Worm (Caenorhabditis elegans) whole organism, young adult: Measurements from ENCODE around the gene fbxa-176.

Experiments used
- C17E4.6 ChIP-seq: fragments of 200-800 bp; sonication (Bioruptor generic); IDR thresholded peaks from 2 replicates; pipeline ENCODE4 v1.3.6; 2022; ENCODE audit warnings: missing genetic modification reagents, missing genetic modification characterization, missing compliant biosample characterization
- D2030.7 ChIP-seq: fragments of 200-800 bp; sonication (Bioruptor generic); IDR thresholded peaks from 2 replicates; pipeline ENCODE4 v1.3.6; 2022; ENCODE audit warnings: missing genetic modification reagents, missing genetic modification characterization, missing compliant biosample characterization
- F22D6.2 ChIP-seq: sonication (generic microtip); optimal IDR thresholded peaks from 2 replicates; lab custom pipeline; 2016; ENCODE audit warnings: mild to moderate bottlenecking, missing genetic modification characterization, missing compliant biosample characterization
- F33H1.4 ChIP-seq: fragments of 200-800 bp; sonication (Bioruptor generic); IDR thresholded peaks from 2 replicates; pipeline ENCODE4 v1.3.6; 2022; ENCODE audit warnings: missing genetic modification reagents, missing genetic modification characterization, missing compliant biosample characterization
- F37B4.10 ChIP-seq: fragments of 200-800 bp; sonication (Bioruptor generic); IDR thresholded peaks from 2 replicates; pipeline ENCODE4 v1.3.6; 2022; ENCODE audit warnings: missing genetic modification characterization, missing compliant biosample characterization
- F49E8.2 ChIP-seq: sonication (generic microtip); optimal IDR thresholded peaks from 3 replicates; lab custom pipeline; 2017; ENCODE audit warnings: missing genetic modification characterization, mild to moderate bottlenecking, missing compliant biosample characterization, antibody characterized with exemption, moderate library complexity; ENCODE audit not compliant: insufficient read depth
- F57C9.4 ChIP-seq: sonication (generic microtip); optimal IDR thresholded peaks from 2 replicates; lab custom pipeline; 2017; ENCODE audit warnings: mild to moderate bottlenecking, missing genetic modification characterization, missing compliant biosample characterization
- K12H6.12 ChIP-seq: fragments of 200-800 bp; sonication (Bioruptor generic); optimal IDR thresholded peaks from 2 replicates; lab custom pipeline; 2018; ENCODE audit warnings: mild to moderate bottlenecking, missing genetic modification characterization, missing compliant biosample characterization
- Y53F4B.3 ChIP-seq: fragments of 200-800 bp; sonication (Bioruptor generic); IDR thresholded peaks from 2 replicates; pipeline ENCODE4 v1.3.6; 2022; ENCODE audit warnings: missing genetic modification reagents, missing genetic modification characterization, missing compliant biosample characterization
- Y53G8AR.9 ChIP-seq: fragments of 200-800 bp; sonication (Bioruptor generic); conservative IDR thresholded peaks from 2 replicates; pipeline ENCODE4 v1.3.6; 2022; ENCODE audit warnings: missing genetic modification reagents, missing genetic modification characterization, missing compliant biosample characterization
- atf-7 ChIP-seq: sonication (generic microtip); optimal IDR thresholded peaks from 2 replicates; lab custom pipeline; 2017; ENCODE audit warnings: mild to moderate bottlenecking, missing genetic modification characterization, missing compliant biosample characterization
- attf-5 ChIP-seq: fragments of 200-800 bp; sonication (Bioruptor generic); optimal IDR thresholded peaks from 2 replicates; lab custom pipeline; 2018; ENCODE audit warnings: mild to moderate bottlenecking, missing genetic modification characterization, missing compliant biosample characterization
- bed-1 ChIP-seq: fragments of 200-800 bp; sonication (Bioruptor generic); IDR thresholded peaks from 2 replicates; pipeline ENCODE4 v1.3.6; 2022; ENCODE audit warnings: missing genetic modification reagents, missing genetic modification characterization, missing compliant biosample characterization
- ccch-3 ChIP-seq: fragments of 200-800 bp; sonication (Bioruptor generic); optimal IDR thresholded peaks from 2 replicates; lab custom pipeline; 2018; ENCODE audit warnings: mild to moderate bottlenecking, missing genetic modification characterization, missing compliant biosample characterization
- cebp-2 ChIP-seq: fragments of 200-800 bp; sonication (Bioruptor generic); IDR thresholded peaks from 2 replicates; pipeline ENCODE4 v1.3.6; 2022; ENCODE audit warnings: missing genetic modification characterization, missing compliant biosample characterization
- ceh-79 ChIP-seq: sonication (generic microtip); optimal IDR thresholded peaks from 2 replicates; lab custom pipeline; 2017; ENCODE audit warnings: mild to moderate bottlenecking, missing genetic modification characterization, missing compliant biosample characterization
- chd-7 ChIP-seq: sonication (generic microtip); optimal IDR thresholded peaks from 2 replicates; lab custom pipeline; 2016; ENCODE audit warnings: mild to moderate bottlenecking, missing genetic modification characterization, moderate library complexity, missing compliant biosample characterization
- dpl-1 ChIP-seq: fragments of 150-350 bp; optimal IDR thresholded peaks from 2 replicates; lab custom pipeline; 2014; ENCODE audit warnings: missing biosample characterization, missing genetic modification reagents, missing genetic modification characterization
- egrh-3 ChIP-seq: fragments of 200-800 bp; sonication (Bioruptor generic); IDR thresholded peaks from 2 replicates; pipeline ENCODE4 v1.3.6; 2022; ENCODE audit warnings: missing genetic modification reagents, missing genetic modification characterization, missing compliant biosample characterization
- fkh-3 ChIP-seq: sonication (generic microtip); optimal IDR thresholded peaks from 2 replicates; lab custom pipeline; 2016; ENCODE audit warnings: mild to moderate bottlenecking, missing genetic modification characterization, missing compliant biosample characterization
- hlh-12 ChIP-seq: sonication (generic microtip); optimal IDR thresholded peaks from 2 replicates; lab custom pipeline; 2016; ENCODE audit warnings: missing genetic modification characterization, missing compliant biosample characterization
- lin-26 ChIP-seq: fragments of 200-800 bp; sonication (Bioruptor generic); IDR thresholded peaks from 2 replicates; pipeline ENCODE4 v1.3.6; 2022; ENCODE audit warnings: missing genetic modification reagents, missing genetic modification characterization, missing compliant biosample characterization
- lin-35 ChIP-seq, 3 experiments: fragments of 150-350 bp in 2 of 3; sonication (generic microtip) in 1 of 3; optimal IDR thresholded peaks; 2 replicates each; lab custom pipeline; 2014 to 2018; ENCODE audit warnings: missing biosample characterization in 3 of 3, missing genetic modification characterization in 3 of 3, missing genetic modification reagents in 3 of 3
- lsy-27 ChIP-seq: sonication (generic microtip); optimal IDR thresholded peaks from 2 replicates; lab custom pipeline; 2017; ENCODE audit warnings: missing genetic modification characterization, mild to moderate bottlenecking, missing compliant biosample characterization, antibody characterized with exemption, missing genotype, borderline replicate concordance; ENCODE audit not compliant: insufficient read depth
- madf-3 ChIP-seq: fragments of 200-800 bp; sonication (Bioruptor generic); IDR thresholded peaks from 2 replicates; pipeline ENCODE4 v1.3.6; 2022; ENCODE audit warnings: missing genetic modification reagents, missing genetic modification characterization, missing compliant biosample characterization
- madf-6 ChIP-seq: fragments of 200-800 bp; sonication (Bioruptor generic); IDR thresholded peaks from 2 replicates; pipeline ENCODE4 v1.3.6; 2022; ENCODE audit warnings: missing genetic modification reagents, missing genetic modification characterization, missing compliant biosample characterization
- mel-28 ChIP-seq: sonication (generic microtip); optimal IDR thresholded peaks from 2 replicates; lab custom pipeline; 2016; ENCODE audit warnings: borderline replicate concordance, mild to moderate bottlenecking, missing genetic modification characterization, missing compliant biosample characterization
- mxl-1 ChIP-seq: sonication (generic microtip); optimal IDR thresholded peaks from 2 replicates; lab custom pipeline; 2016; ENCODE audit warnings: missing genetic modification characterization, missing compliant biosample characterization
- nhr-27 ChIP-seq: fragments of 200-800 bp; sonication (Bioruptor generic); optimal IDR thresholded peaks from 2 replicates; lab custom pipeline; 2018; ENCODE audit warnings: mild to moderate bottlenecking, missing genetic modification characterization, moderate library complexity, missing compliant biosample characterization
- nhr-80 ChIP-seq: sonication (generic microtip); optimal IDR thresholded peaks from 2 replicates; lab custom pipeline; 2016; ENCODE audit warnings: missing genetic modification characterization, missing compliant biosample characterization
- pha-4 ChIP-seq: fragments of 150-350 bp; sonication (generic microtip); optimal IDR thresholded peaks from 2 replicates; lab custom pipeline; 2014; ENCODE audit warnings: missing biosample characterization, missing genetic modification reagents, missing genetic modification characterization
- rpc-1 ChIP-seq, 2 experiments: fragments of 150-350 bp in 1 of 2; sonication (generic microtip) in 1 of 2; optimal IDR thresholded peaks; 2 replicates each; lab custom pipeline; 2014 to 2018; ENCODE audit warnings: missing biosample characterization in 1 of 2, missing genetic modification characterization in 1 of 2, missing genetic modification reagents in 1 of 2, missing genotype in 1 of 2
- sdz-38 ChIP-seq: sonication (generic microtip); optimal IDR thresholded peaks from 2 replicates; lab custom pipeline; 2016; ENCODE audit warnings: missing genotype, missing genetic modification characterization, missing compliant biosample characterization
- somi-1 ChIP-seq: fragments of 200-800 bp; sonication (Bioruptor generic); optimal IDR thresholded peaks from 2 replicates; lab custom pipeline; 2018; ENCODE audit warnings: mild to moderate bottlenecking, missing genetic modification characterization, missing compliant biosample characterization
- unc-130 ChIP-seq: sonication (generic microtip); optimal IDR thresholded peaks from 2 replicates; lab custom pipeline; 2016; ENCODE audit warnings: missing genetic modification reagents, missing genetic modification characterization, missing compliant biosample characterization
- xnd-1 ChIP-seq: sonication (generic microtip); optimal IDR thresholded peaks from 2 replicates; lab custom pipeline; 2016; ENCODE audit warnings: missing genotype, missing genetic modification reagents, missing genetic modification characterization, missing compliant biosample characterization
- zfh-2 ChIP-seq: fragments of 200-800 bp; sonication (Bioruptor generic); conservative IDR thresholded peaks from 2 replicates; pipeline ENCODE4 v1.3.6; 2022; ENCODE audit warnings: missing genetic modification reagents, missing genetic modification characterization, missing compliant biosample characterization
- ztf-26 ChIP-seq: sonication (generic microtip); optimal IDR thresholded peaks from 2 replicates; lab custom pipeline; 2017; ENCODE audit warnings: missing genetic modification characterization, missing compliant biosample characterization
- ztf-3 ChIP-seq: fragments of 200-800 bp; sonication (Bioruptor generic); optimal IDR thresholded peaks from 2 replicates; lab custom pipeline; 2018; ENCODE audit warnings: mild to moderate bottlenecking, missing genetic modification characterization, missing compliant biosample characterization

fbxa-176 gene

DNA sequence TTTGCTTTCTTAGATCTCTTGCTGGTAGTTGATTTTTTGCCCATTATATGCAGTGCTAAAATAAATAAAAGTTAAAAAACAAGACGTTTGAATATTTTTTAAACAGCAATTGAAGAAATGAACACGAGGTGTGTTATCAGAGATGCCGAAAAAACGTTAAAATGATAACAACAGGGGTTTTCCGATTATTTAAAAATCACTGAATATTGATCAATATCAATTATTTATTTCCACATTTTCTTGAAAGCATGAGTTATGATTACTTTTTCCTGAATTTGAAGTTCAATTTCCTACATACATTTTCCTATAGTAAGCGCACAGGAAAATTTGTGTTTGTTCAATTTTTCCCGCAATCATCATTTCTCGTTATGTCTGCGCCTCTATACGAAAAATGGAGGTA, 2.5 kb upstream of the fbxa-176 start:
- TF ChIP-seq attf-5 (no peak), rpc-1 (optimal IDR thresholded peaks at IDR 0.05; lab: Kevin White, UChicago) (no peak), rpc-1 (tag; optimal IDR thresholded peaks at IDR 0.05; lab: Kevin White, UChicago) (no peak), nhr-80 (tag; lab: Kevin White, UChicago) (peak; percentile 57)

DNA sequence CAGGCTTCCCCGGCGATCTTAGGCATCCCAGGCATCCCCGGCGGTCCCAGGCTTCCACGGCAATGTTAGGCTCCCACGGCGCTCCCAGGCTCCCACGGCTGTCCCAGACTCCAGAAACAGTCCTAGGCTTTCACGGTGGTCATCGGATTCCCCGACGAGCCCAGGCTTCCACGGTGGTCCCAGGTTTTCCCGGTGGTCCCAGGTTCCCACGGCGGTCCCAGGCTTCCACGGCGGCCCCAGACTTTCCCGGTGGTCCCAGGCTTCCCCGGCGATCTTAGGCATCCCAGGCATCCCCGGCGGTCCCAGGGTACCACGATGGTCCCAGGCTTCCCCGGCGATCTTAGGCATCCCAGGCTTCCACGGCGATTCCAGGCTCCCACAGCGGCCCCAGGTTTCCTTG, 840 bp upstream of the fbxa-176 start:
- no peak for TF ChIP-seq ztf-3
- no peak for TF ChIP-seq ceh-79
- no peak for TF ChIP-seq ztf-26 (tag; lab: Kevin White, UChicago)
- no peak for TF ChIP-seq mxl-1
- TF ChIP-seq F49E8.2 (tag; lab: Kevin White, UChicago): no peak
- peak; percentile 97 for TF ChIP-seq zfh-2 (GFP tag; lab: Robert Waterston, UW)
- no peak for TF ChIP-seq lsy-27
- no peak for TF ChIP-seq madf-3 (GFP tag; lab: Robert Waterston, UW)
- TF ChIP-seq atf-7 (tag; lab: Kevin White, UChicago): no peak
- no peak for TF ChIP-seq madf-6 (GFP tag; lab: Robert Waterston, UW)
- TF ChIP-seq dpl-1 (GFP tag; lab: Kevin White, UChicago): no peak
- TF ChIP-seq fkh-3 (tag; lab: Kevin White, UChicago): no peak
- TF ChIP-seq lin-35 (GFP tag; optimal IDR thresholded peaks at IDR 0.05; lab: Kevin White, UChicago): no peak
- no peak for TF ChIP-seq attf-5
- TF ChIP-seq Y53G8AR.9 (GFP tag; lab: Robert Waterston, UW): no peak
- no peak for TF ChIP-seq C17E4.6 (GFP tag; lab: Robert Waterston, UW)
- peak; percentile 96 for TF ChIP-seq egrh-3 (GFP tag; lab: Robert Waterston, UW)
- 0 out of 2 replicates have a peak, but pooled peaks have one; percentile 32 for TF ChIP-seq cebp-2 (GFP tag; lab: Robert Waterston, UW)
- no peak for TF ChIP-seq unc-130 (GFP tag; lab: Kevin White, UChicago)
- 0 out of 2 replicates have a peak, but pooled peaks have one; percentile 54 for TF ChIP-seq lin-26 (GFP tag; lab: Robert Waterston, UW)
- TF ChIP-seq mel-28 (tag; lab: Kevin White, UChicago): no peak
- no peak for TF ChIP-seq F57C9.4 (tag; lab: Kevin White, UChicago)
- TF ChIP-seq hlh-12: no peak
- TF ChIP-seq F33H1.4 (GFP tag; lab: Robert Waterston, UW): no peak
- no peak for TF ChIP-seq somi-1 (GFP tag; lab: Kevin White, UChicago)

DNA sequence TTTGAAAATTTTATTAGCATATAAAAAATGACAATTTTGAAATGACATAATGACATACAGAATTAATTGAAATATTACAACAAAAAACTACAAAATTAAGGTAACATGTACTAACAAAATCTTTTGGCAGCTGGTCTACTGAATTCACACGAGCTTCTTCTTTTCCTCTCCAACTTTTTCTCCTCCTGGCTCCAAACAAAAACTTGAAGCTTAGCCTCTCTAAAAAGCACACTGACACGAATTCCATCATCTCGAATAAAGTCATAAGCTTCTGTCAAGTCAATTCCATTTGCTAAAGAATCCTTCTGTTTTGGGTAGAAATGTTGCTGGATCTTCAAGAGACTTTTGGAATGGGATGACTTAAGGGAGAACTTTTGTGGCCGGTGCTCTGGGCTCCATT, 1.9 kb downstream of the fbxa-176 start:
- TF ChIP-seq nhr-27: no peak
- TF ChIP-seq cebp-2 (GFP tag; lab: Robert Waterston, UW): no peak
- TF ChIP-seq sdz-38 (tag; lab: Kevin White, UChicago): no peak
- TF ChIP-seq, all 124 proteins: peak for 0

DNA sequence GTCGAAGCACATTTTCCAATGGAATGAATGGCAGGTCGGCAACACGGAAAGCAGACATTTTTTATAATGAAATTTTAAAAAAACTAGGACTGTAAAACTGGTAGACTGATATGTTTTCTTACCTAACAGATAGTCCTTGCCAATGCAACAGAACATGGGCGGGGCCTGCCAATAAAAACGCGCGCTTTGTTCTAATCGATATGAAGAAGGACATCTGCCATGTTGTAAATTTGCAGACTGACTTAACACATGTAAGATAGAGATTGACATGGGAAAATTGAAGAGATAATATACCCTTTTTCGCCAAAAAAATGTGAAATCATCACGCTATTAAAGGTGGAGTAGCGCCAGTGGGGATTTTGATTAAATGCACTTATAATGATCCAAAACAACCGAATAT, 3.3 kb downstream of the fbxa-176 start, which contains the start of gene C38D9.8:
Gene C38D9.8 (minus strand): TSS at position 101 of the 400 bp plus-strand sequence.
- TF ChIP-seq ccch-3 (GFP tag; lab: Kevin White, UChicago): no peak
- TF ChIP-seq xnd-1 (tag; lab: Kevin White, UChicago): no peak
- TF ChIP-seq Y53F4B.3 (GFP tag; lab: Robert Waterston, UW): no peak
- TF ChIP-seq pha-4 (tag; lab: Kevin White, UChicago): no peak
- TF ChIP-seq F22D6.2: no peak
- TF ChIP-seq D2030.7 (GFP tag; lab: Robert Waterston, UW): no peak
- TF ChIP-seq bed-1 (GFP tag; lab: Robert Waterston, UW): no peak
- TF ChIP-seq F37B4.10 (GFP tag; lab: Robert Waterston, UW): no peak
- no peak for TF ChIP-seq somi-1 (GFP tag; lab: Kevin White, UChicago)
- TF ChIP-seq chd-7: no peak
- no peak for TF ChIP-seq K12H6.12
